Worm (Caenorhabditis elegans) whole organism, L3 larva: ENCODE measurements around the gene F18A12.7.

Experiments used
- R02D3.7 ChIP-seq: fragments of 150-350 bp; optimal IDR thresholded peaks from 2 replicates; lab custom pipeline; 2014; ENCODE audit warnings: missing biosample characterization, missing genetic modification characterization
- ama-1 ChIP-seq: fragments of 150-350 bp; optimal IDR thresholded peaks from 2 replicates; lab custom pipeline; 2018
- lsy-12 ChIP-seq: sonication (generic microtip); optimal IDR thresholded peaks from 2 replicates; lab custom pipeline; 2016; ENCODE audit warnings: mild to moderate bottlenecking, missing genetic modification characterization, missing compliant biosample characterization
- nhr-23 ChIP-seq: fragments of 150-350 bp; optimal IDR thresholded peaks from 2 replicates; lab custom pipeline; 2014; ENCODE audit warnings: missing biosample characterization, missing genetic modification reagents, missing genetic modification characterization
- nhr-237 ChIP-seq: fragments of 150-350 bp; optimal IDR thresholded peaks from 2 replicates; lab custom pipeline; 2014; ENCODE audit warnings: missing biosample characterization, missing genetic modification characterization
- nhr-25 ChIP-seq: sonication (generic microtip); optimal IDR thresholded peaks from 2 replicates; lab custom pipeline; 2017; ENCODE audit warnings: missing biosample characterization, missing genetic modification characterization
- nhr-76 ChIP-seq: fragments of 150-350 bp; sonication (generic microtip); optimal IDR thresholded peaks from 5 replicates; lab custom pipeline; 2014; ENCODE audit warnings: missing biosample characterization, missing genetic modification characterization
- pqm-1 ChIP-seq: fragments of 150-350 bp; optimal IDR thresholded peaks from 2 replicates; lab custom pipeline; 2017; ENCODE audit warnings: missing biosample characterization, missing genetic modification characterization, inconsistent platforms
- skn-1 ChIP-seq: fragments of 150-350 bp; optimal IDR thresholded peaks from 2 replicates; lab custom pipeline; 2014; ENCODE audit warnings: missing biosample characterization, missing genetic modification characterization

DNA sequence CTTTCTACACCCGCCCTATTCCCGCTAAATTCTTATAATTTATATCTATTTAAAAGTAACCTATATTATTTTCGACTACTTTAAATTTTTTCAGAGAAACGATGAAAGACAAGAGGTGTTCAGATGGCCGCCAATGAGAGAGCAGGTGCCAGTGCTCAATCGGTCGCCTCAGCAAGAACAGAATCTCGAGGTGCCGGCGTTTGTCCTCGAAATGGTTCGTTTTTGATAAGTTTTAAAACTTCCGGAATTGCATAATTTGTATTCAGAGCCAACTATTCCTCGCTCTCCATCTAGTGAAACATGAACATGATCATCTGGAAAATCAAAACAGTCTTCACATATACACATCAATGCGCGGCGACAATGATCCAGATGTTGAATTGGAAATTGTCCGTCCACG, 43.3 kb downstream of the F18A12.7 start, which contains the start of gene bath-23:
- TF ChIP-seq skn-1 (no peak), ama-1 (lab: Kevin White, UChicago) (no peak), nhr-23 (tag; lab: Kevin White, UChicago) (no peak), R02D3.7 (no peak), pqm-1 (tag; lab: Kevin White, UChicago) (no peak), lsy-12 (no peak), nhr-76 (no peak), nhr-237 (tag; lab: Kevin White, UChicago) (no peak), nhr-25 (tag; lab: Kevin White, UChicago) (no peak)
